Fruit fly (Drosophila melanogaster): Measurements from ENCODE around the gene CG3939.
A peak's percentile ranks its signal among the peaks of the same experiment; 100 is the strongest.

The CG3939 gene

DNA sequence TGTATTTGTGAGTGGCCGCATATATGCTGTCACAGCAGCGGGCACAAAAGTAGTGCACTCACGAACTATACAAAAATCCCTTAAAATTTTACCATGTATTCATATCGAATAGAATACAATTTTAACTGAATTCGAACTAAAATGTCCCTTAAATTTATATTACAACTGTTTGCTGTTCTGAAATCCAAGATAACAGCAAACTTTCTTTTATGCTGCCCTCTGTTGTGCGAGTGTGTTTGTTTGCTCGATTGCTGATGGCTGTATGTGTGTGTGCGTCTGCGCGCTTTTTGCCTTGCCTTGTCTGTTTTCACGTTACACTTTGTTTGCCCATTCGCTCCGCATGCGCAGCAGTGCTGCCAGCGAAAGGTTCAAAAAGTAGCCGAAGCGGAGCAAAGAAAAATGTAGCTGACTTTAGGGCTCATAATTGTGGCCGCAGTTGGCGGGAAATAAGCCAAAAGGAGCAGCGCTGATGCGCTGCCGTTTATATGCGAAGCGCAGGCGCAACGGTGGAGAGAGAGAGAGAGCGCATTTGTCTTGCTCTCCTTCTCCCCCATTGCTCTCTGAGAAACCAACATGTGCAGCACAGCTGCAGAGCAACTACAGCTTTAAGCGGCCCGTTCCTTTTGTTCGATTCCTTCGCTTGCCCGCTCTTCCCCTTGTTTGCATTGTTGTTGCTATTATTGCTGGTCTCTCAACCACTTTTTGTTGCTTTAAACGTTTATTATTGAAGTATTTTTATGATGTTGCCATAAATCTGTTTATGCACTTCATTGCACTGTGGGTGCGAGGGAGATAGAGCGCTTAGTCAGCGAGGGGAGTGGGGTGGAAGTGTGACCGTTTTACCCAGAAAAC, 12.2 kb upstream of the CG3939 start (continued):
- TF ChIP-seq aop (GFP tag; IDR thresholded peaks at IDR 0.05) = peak; percentile 73
- TF ChIP-seq Ets97D (GFP tag; optimal IDR thresholded peaks at IDR 0.05) = peak; percentile 61
- peak; percentile 89 for TF ChIP-seq Fer1 (GFP tag; optimal IDR thresholded peaks at IDR 0.05)
- peak; percentile 84 for TF ChIP-seq dm (GFP tag; optimal IDR thresholded peaks at IDR 0.05)
- TF ChIP-seq dysf (GFP tag; IDR thresholded peaks at IDR 0.05) = peak; percentile 95
- TF ChIP-seq inv (GFP tag; IDR thresholded peaks at IDR 0.05; ENCODE audit: partially characterized antibody) = no peak
- peak; percentile 88 to 95 for TF ChIP-seq Hr51 (GFP tag; optimal IDR thresholded peaks at IDR 0.05)
- peak; percentile 85 for TF ChIP-seq CG7357 (GFP tag; IDR thresholded peaks at IDR 0.05)

DNA sequence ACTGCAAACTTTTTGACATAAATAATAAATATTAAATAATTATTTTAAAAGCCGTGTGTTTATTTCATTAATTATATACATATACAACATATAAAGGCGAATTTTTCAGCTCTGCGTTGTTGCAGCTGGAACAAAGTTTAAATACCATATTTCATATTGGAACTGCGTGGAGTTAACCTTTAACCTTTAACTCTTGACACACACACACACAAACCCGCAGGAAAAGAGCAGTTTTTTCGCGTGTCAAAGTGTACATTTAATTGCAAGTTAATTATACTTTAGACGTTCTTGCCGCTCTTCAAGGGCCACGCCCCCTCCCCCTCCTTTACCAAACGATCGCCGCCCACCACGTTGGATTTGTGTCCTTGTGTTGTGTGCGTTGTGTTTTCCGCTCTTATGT, 2.6 kb upstream of the CG3939 start:
- TF ChIP-seq Hr78 (GFP tag; optimal IDR thresholded peaks at IDR 0.05) = peak in 1 of 2 experiments; percentile 91
- TF ChIP-seq CG34224 (GFP tag; IDR thresholded peaks at IDR 0.05; ENCODE audit: partially characterized antibody) = no peak

DNA sequence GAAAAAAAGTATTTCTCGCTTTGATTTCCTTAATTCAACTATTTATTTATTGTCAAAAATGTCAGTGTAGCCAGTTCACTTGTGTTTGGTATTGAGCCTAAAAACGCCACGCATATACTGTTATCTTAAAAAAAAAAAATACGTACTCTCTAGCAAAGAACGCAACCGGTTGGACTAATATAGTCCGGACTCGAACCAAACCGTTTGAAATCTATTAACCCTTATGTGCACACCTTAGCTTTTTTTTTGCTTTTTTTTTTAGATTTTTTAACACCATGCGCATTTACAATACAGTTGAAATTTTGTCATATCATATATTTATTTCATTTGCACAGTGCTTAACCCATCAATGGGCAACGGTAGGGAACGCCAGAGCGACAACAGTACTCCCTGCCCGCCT, 1.7 kb upstream of the CG3939 start, which contains the start of gene CG18508:
TSS of gene CG18508 (minus strand) at position 69 of the 400 bp plus-strand sequence.
- 0 out of 2 replicates have a peak, but pooled peaks have one; percentile 6 for TF ChIP-seq al (GFP tag; IDR thresholded peaks at IDR 0.05)
- TF ChIP-seq ken (GFP tag; IDR thresholded peaks at IDR 0.05) = no peak
- TF ChIP-seq Sry-δ (GFP tag; optimal IDR thresholded peaks at IDR 0.05) = peak; percentile 29
- TF ChIP-seq HmgZ (tag; optimal IDR thresholded peaks at IDR 0.05) = peak; percentile 23
- peak; percentile 84 for TF ChIP-seq sqz (GFP tag; optimal IDR thresholded peaks at IDR 0.05)
- peak; percentile 17 for TF ChIP-seq Hsf (GFP tag; optimal IDR thresholded peaks at IDR 0.05)
- TF ChIP-seq CG4424 (GFP tag; optimal IDR thresholded peaks at IDR 0.05) = peak; percentile 12
- TF ChIP-seq stwl (tag; optimal IDR thresholded peaks at IDR 0.05) = peak; percentile 68
- TF ChIP-seq Ptx1 (GFP tag; IDR thresholded peaks at IDR 0.05) = peak; percentile 7; the same call in 1 of the 2 replicates
- TF ChIP-seq CG17385 (GFP tag; optimal IDR thresholded peaks at IDR 0.05) = no peak
- no peak for TF ChIP-seq h (optimal IDR thresholded peaks at IDR 0.05)
- peak; percentile 9 for TF ChIP-seq CG10267 (tag; optimal IDR thresholded peaks at IDR 0.05)
- TF ChIP-seq CG10462 (GFP tag; optimal IDR thresholded peaks at IDR 0.05) = peak; percentile 59
- TF ChIP-seq disco-r (GFP tag; optimal IDR thresholded peaks at IDR 0.05) = no peak
- TF ChIP-seq zfh1 (GFP tag; IDR thresholded peaks at IDR 0.05) = 0 out of 3 replicates have a peak, but pooled peaks have one; percentile 38
- peak; percentile 30; the same call in 2 of the 3 replicates for TF ChIP-seq knrl (GFP tag; IDR thresholded peaks at IDR 0.05; ENCODE audit: partially characterized antibody)
- TF ChIP-seq CG3847 (GFP tag; IDR thresholded peaks at IDR 0.05) = peak; percentile 24; the same call in 1 of the 2 replicates
- TF ChIP-seq chinmo (GFP tag; IDR thresholded peaks at IDR 0.05; ENCODE audit: partially characterized antibody) = 0 out of 4 replicates have a peak, but pooled peaks have one; percentile 42
- peak; percentile 24; the same call in 1 of the 2 replicates for TF ChIP-seq CG13287 (GFP tag; IDR thresholded peaks at IDR 0.05; ENCODE audit: partially characterized antibody)
- TF ChIP-seq CG6654 (GFP tag; optimal IDR thresholded peaks at IDR 0.05) = no peak
- no peak for TF ChIP-seq CG2678 (tag; optimal IDR thresholded peaks at IDR 0.05)
- TF ChIP-seq CG12659 (GFP tag; optimal IDR thresholded peaks at IDR 0.05) = peak; percentile 57
- no peak for TF ChIP-seq slou (GFP tag; optimal IDR thresholded peaks at IDR 0.05)
- TF ChIP-seq E2f2 (GFP tag; IDR thresholded peaks at IDR 0.05) = peak; percentile 57
- TF ChIP-seq CG30403 (GFP tag; optimal IDR thresholded peaks at IDR 0.05) = peak; percentile 26
- TF ChIP-seq bbx (GFP tag; IDR thresholded peaks at IDR 0.05; ENCODE audit: partially characterized antibody) = no peak
- no peak for TF ChIP-seq pho (GFP tag; optimal IDR thresholded peaks at IDR 0.05)
- no peak for TF ChIP-seq HHEX (GFP tag; optimal IDR thresholded peaks at IDR 0.05)
- TF ChIP-seq CG3163 (GFP tag; optimal IDR thresholded peaks at IDR 0.05) = no peak
- TF ChIP-seq mld (GFP tag; IDR thresholded peaks at IDR 0.05; ENCODE audit: partially characterized antibody) = no peak
- TF ChIP-seq pfk (GFP tag; optimal IDR thresholded peaks at IDR 0.05) = no peak
- TF ChIP-seq Optix (GFP tag; IDR thresholded peaks at IDR 0.05) = no peak
- TF ChIP-seq Dll (GFP tag; IDR thresholded peaks at IDR 0.05; ENCODE audit: partially characterized antibody) = peak; percentile 24; the same call in 1 of the 4 replicates
- 0 out of 3 replicates have a peak, but pooled peaks have one; percentile 13 for TF ChIP-seq vnd (GFP tag; IDR thresholded peaks at IDR 0.05; ENCODE audit: partially characterized antibody)
- no peak for TF ChIP-seq CG17361 (GFP tag; IDR thresholded peaks at IDR 0.05)
